Fruit fly (Drosophila melanogaster) whole organism, adult: ENCODE results near the gene Syn.

ENCODE experiments used
- CG11617 ChIP-seq: fragments of 200-800 bp; sonication (Bioruptor generic); optimal IDR thresholded peaks from 2 replicates; lab custom pipeline; 2017; ENCODE audit warnings: mild to moderate bottlenecking, missing biosample characterization, missing genetic modification reagents, missing genetic modification characterization
- CG12768 ChIP-seq: fragments of 200-800 bp; sonication (Bioruptor generic); optimal IDR thresholded peaks from 2 replicates; lab custom pipeline; 2017; ENCODE audit warnings: missing biosample characterization, missing genetic modification characterization, mild to moderate bottlenecking, moderate library complexity, missing genetic modification reagents
- CG14711 ChIP-seq: fragments of 200-800 bp; sonication (Bioruptor generic); optimal IDR thresholded peaks from 2 replicates; lab custom pipeline; 2018; ENCODE audit warnings: missing biosample characterization, mild to moderate bottlenecking, missing genetic modification characterization, moderate library complexity
- CG1620 ChIP-seq: fragments of 200-800 bp; sonication (Bioruptor generic); optimal IDR thresholded peaks from 2 replicates; lab custom pipeline; 2016; ENCODE audit warnings: missing biosample characterization, missing genetic modification characterization
- CG33017 ChIP-seq: fragments of 200-800 bp; sonication (Bioruptor generic); optimal IDR thresholded peaks from 2 replicates; lab custom pipeline; 2018; ENCODE audit warnings: missing biosample characterization, mild to moderate bottlenecking, missing genetic modification characterization, moderate library complexity
- CG5204 ChIP-seq: fragments of 200-800 bp; sonication (Bioruptor generic); optimal IDR thresholded peaks from 2 replicates; lab custom pipeline; 2016; ENCODE audit warnings: missing biosample characterization, missing genetic modification characterization
- CG7045 ChIP-seq: fragments of 200-800 bp; sonication (Bioruptor generic); optimal IDR thresholded peaks from 2 replicates; lab custom pipeline; 2017; ENCODE audit warnings: missing biosample characterization, mild to moderate bottlenecking, missing genetic modification characterization
- CG7101 ChIP-seq: fragments of 200-800 bp; sonication (Bioruptor generic); optimal IDR thresholded peaks from 2 replicates; lab custom pipeline; 2018; ENCODE audit warnings: missing biosample characterization, mild to moderate bottlenecking, missing genetic modification characterization, moderate library complexity
- Clk ChIP-seq: fragments of 200-800 bp; sonication (Bioruptor generic); optimal IDR thresholded peaks from 2 replicates; lab custom pipeline; 2017; ENCODE audit warnings: missing biosample characterization, missing genetic modification characterization
- Crg-1 ChIP-seq: fragments of 200-800 bp; sonication (Bioruptor generic); optimal IDR thresholded peaks from 2 replicates; lab custom pipeline; 2016; ENCODE audit warnings: missing biosample characterization, missing genetic modification characterization
- Hr96 ChIP-seq: fragments of 200-800 bp; sonication (Bioruptor generic); optimal IDR thresholded peaks from 2 replicates; lab custom pipeline; 2016; ENCODE audit warnings: missing biosample characterization, missing genetic modification characterization
- Mnt ChIP-seq: fragments of 200-800 bp; sonication (Bioruptor generic); optimal IDR thresholded peaks from 2 replicates; lab custom pipeline; 2016; ENCODE audit warnings: missing biosample characterization, mild to moderate bottlenecking, missing genetic modification characterization
- bab1 ChIP-seq: fragments of 200-800 bp; sonication (Bioruptor generic); optimal IDR thresholded peaks from 3 replicates; lab custom pipeline; 2019; ENCODE audit warnings: missing biosample characterization, mild to moderate bottlenecking, missing genetic modification characterization, moderate library complexity
- cic ChIP-seq: fragments of 200-800 bp; sonication (Bioruptor generic); optimal IDR thresholded peaks from 2 replicates; lab custom pipeline; 2017; ENCODE audit warnings: missing biosample characterization, mild to moderate bottlenecking, missing genetic modification characterization, moderate library complexity
- cnc ChIP-seq, 2 experiments: fragments of >200 bp; optimal IDR thresholded peaks; 2 replicates each; lab custom pipeline; 2017
- kay ChIP-seq: fragments of 200-800 bp; sonication (Bioruptor generic); peaks from one replicate; lab custom pipeline; 2016; ENCODE audit warnings: missing biosample characterization, missing genetic modification characterization, borderline replicate concordance
- ovo ChIP-seq: fragments of 200-800 bp; sonication (Bioruptor generic); optimal IDR thresholded peaks from 2 replicates; lab custom pipeline; 2016; ENCODE audit warnings: missing biosample characterization, missing genetic modification characterization
- pad ChIP-seq: fragments of 200-800 bp; sonication (Bioruptor generic); optimal IDR thresholded peaks from 3 replicates; lab custom pipeline; 2017; ENCODE audit warnings: missing biosample characterization, missing genetic modification characterization, mild to moderate bottlenecking, moderate library complexity, missing genetic modification reagents
- tj ChIP-seq: fragments of 200-800 bp; sonication (Bioruptor generic); optimal IDR thresholded peaks from 3 replicates; lab custom pipeline; 2017; ENCODE audit warnings: missing biosample characterization, mild to moderate bottlenecking, missing genetic modification characterization, moderate library complexity
- toe ChIP-seq: fragments of 200-800 bp; sonication (Bioruptor generic); optimal IDR thresholded peaks from 2 replicates; lab custom pipeline; 2016; ENCODE audit warnings: missing biosample characterization, missing genetic modification characterization

Syn gene

dm6 chr3R:10225390-10225789 is 34.9 kb downstream of the Syn start, which contains the start of gene CG42795:
Gene CG42795 (plus strand): TSS chr3R:10225690.
- no peak for TF ChIP-seq toe
- TF ChIP-seq cnc (optimal IDR thresholded peaks at IDR 0.05; lab: Kevin White, UChicago) = no peak
- no peak for TF ChIP-seq kay (GFP tag; lab: Kevin White, UChicago)
- TF ChIP-seq cic (GFP tag; lab: Kevin White, UChicago) = no peak
- no peak for TF ChIP-seq CG33017 (tag; lab: Kevin White, UChicago)
- no peak for TF ChIP-seq ovo (GFP tag; lab: Kevin White, UChicago)
- no peak for TF ChIP-seq CG14711 (tag; lab: Kevin White, UChicago)
- no peak for TF ChIP-seq CG11617
- TF ChIP-seq CG1620 (GFP tag; lab: Kevin White, UChicago) = no peak
- TF ChIP-seq CG7101 (tag; lab: Kevin White, UChicago) = no peak
- no peak for TF ChIP-seq pad (GFP tag; lab: Kevin White, UChicago)
- no peak for TF ChIP-seq CG5204 (GFP tag; lab: Kevin White, UChicago)
- TF ChIP-seq Clk (GFP tag; lab: Kevin White, UChicago) = no peak
- TF ChIP-seq CG12768 (GFP tag; lab: Kevin White, UChicago) = no peak
- no peak for TF ChIP-seq Crg-1 (GFP tag; lab: Kevin White, UChicago)
- TF ChIP-seq tj (GFP tag; lab: Kevin White, UChicago) = no peak
- no peak for TF ChIP-seq Hr96 (GFP tag; lab: Kevin White, UChicago)

- TF ChIP-seq Mnt (GFP tag; lab: Kevin White, UChicago) = no peak
- no peak for TF ChIP-seq CG12768 (GFP tag; lab: Kevin White, UChicago)
- TF ChIP-seq cnc (optimal IDR thresholded peaks at IDR 0.05; lab: Kevin White, UChicago) = no peak
- TF ChIP-seq bab1 (GFP tag; lab: Kevin White, UChicago) = no peak
- TF ChIP-seq Clk (GFP tag; lab: Kevin White, UChicago) = no peak
- no peak for TF ChIP-seq Crg-1 (GFP tag; lab: Kevin White, UChicago)
- TF ChIP-seq CG7101 (tag; lab: Kevin White, UChicago) = no peak
- TF ChIP-seq CG1620 (GFP tag; lab: Kevin White, UChicago) = no peak
- TF ChIP-seq CG7045 (GFP tag; lab: Kevin White, UChicago) = no peak
- no peak for TF ChIP-seq CG11617
- no peak for TF ChIP-seq pad (GFP tag; lab: Kevin White, UChicago)
- no peak for TF ChIP-seq CG14711 (tag; lab: Kevin White, UChicago)
- TF ChIP-seq kay (GFP tag; lab: Kevin White, UChicago) = no peak
These were observed 35.9 kb downstream of the Syn start for dm6 chr3R:10226132-10227023.

DNA sequence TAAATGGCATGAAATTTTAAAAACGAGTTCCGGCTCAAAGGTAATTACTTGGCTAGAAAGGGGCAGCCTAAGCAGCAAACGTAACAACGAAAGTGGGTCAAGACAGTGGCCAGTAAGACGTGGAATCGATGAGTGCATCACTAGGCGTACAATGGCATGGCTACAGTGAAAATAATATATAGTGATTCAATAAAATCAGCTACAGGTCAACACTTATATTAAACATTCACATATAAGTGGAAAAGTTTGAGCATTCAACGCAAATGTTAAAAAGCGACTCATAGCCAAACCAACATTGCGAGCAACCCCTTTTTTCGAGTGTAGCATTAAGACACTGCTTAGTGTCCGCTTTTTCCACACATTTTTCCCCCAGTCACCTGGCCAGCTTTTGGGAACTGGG is 37.5 kb downstream of the Syn start:
- TF ChIP-seq CG12768 (GFP tag; lab: Kevin White, UChicago) (peak; percentile 8), CG7045 (GFP tag; lab: Kevin White, UChicago) (peak; percentile 27), CG5204 (GFP tag; lab: Kevin White, UChicago) (peak; percentile 15), pad (GFP tag; lab: Kevin White, UChicago) (no peak)

- TF ChIP-seq cic (GFP tag; lab: Kevin White, UChicago) (no peak), CG5204 (GFP tag; lab: Kevin White, UChicago) (no peak), CG7101 (tag; lab: Kevin White, UChicago) (no peak), Crg-1 (GFP tag; lab: Kevin White, UChicago) (no peak), CG12768 (GFP tag; lab: Kevin White, UChicago) (no peak), tj (GFP tag; lab: Kevin White, UChicago) (no peak), CG33017 (tag; lab: Kevin White, UChicago) (no peak), toe (no peak), Hr96 (GFP tag; lab: Kevin White, UChicago) (no peak), CG1620 (GFP tag; lab: Kevin White, UChicago) (no peak)
These were observed 60.7 kb downstream of the Syn start, which contains the start of gene CG3999 for dm6 chr3R:10251218-10251617. Gene CG3999 (plus strand): TSS chr3R:10251518.

- TF ChIP-seq Clk (GFP tag; lab: Kevin White, UChicago) = no peak
- TF ChIP-seq tj (GFP tag; lab: Kevin White, UChicago) = no peak
- no peak for TF ChIP-seq ovo (GFP tag; lab: Kevin White, UChicago)
- TF ChIP-seq Hr96 (GFP tag; lab: Kevin White, UChicago) = no peak
- TF ChIP-seq CG11617 = no peak
- TF ChIP-seq kay (GFP tag; lab: Kevin White, UChicago) = no peak
- TF ChIP-seq toe = no peak
- TF ChIP-seq CG1620 (GFP tag; lab: Kevin White, UChicago) = no peak
- no peak for TF ChIP-seq pad (GFP tag; lab: Kevin White, UChicago)
- no peak for TF ChIP-seq CG12768 (GFP tag; lab: Kevin White, UChicago)
- TF ChIP-seq CG7045 (GFP tag; lab: Kevin White, UChicago) = no peak
- no peak for TF ChIP-seq Mnt (GFP tag; lab: Kevin White, UChicago)
- TF ChIP-seq cnc (optimal IDR thresholded peaks at IDR 0.05; lab: Kevin White, UChicago) = no peak
- no peak for TF ChIP-seq bab1 (GFP tag; lab: Kevin White, UChicago)
- TF ChIP-seq Crg-1 (GFP tag; lab: Kevin White, UChicago) = no peak
- no peak for TF ChIP-seq CG5204 (GFP tag; lab: Kevin White, UChicago)
- TF ChIP-seq CG7101 (tag; lab: Kevin White, UChicago) = no peak
- no peak for TF ChIP-seq cic (GFP tag; lab: Kevin White, UChicago)
- TF ChIP-seq CG33017 (tag; lab: Kevin White, UChicago) = no peak
- no peak for TF ChIP-seq CG14711 (tag; lab: Kevin White, UChicago)
These were observed 61.4 kb downstream of the Syn start for dm6 chr3R:10251846-10252245.
